Fruit fly (Drosophila melanogaster): ENCODE results near the gene CG12746.
A peak's percentile ranks its signal among the peaks of the same experiment; 100 is the strongest.

Gene CG12746

DNA sequence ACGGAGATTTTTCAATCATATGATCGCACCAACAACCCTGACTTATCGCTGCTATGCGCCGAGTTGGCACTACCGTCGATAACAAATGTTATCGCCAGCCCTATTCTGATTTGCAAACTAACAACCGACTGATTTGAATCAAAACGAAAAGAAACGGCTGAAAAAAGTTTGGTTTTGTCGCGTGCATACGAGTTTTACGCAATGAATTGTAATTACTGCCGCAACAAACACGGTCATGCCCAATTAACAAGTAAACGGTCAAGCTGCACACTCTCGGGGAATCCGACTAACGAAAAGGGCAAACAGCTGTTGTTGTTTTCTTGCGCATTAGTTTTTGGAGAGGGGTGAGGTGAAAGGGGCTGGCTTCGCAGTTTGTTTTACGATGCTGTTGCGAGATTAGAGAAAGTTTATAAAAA is at the start of gene CG12746, which contains the start of gene CG14671 (continued):
- TF ChIP-seq MESR4 (GFP tag; optimal IDR thresholded peaks at IDR 0.05) (peak; percentile 50), Myb (GFP tag; optimal IDR thresholded peaks at IDR 0.05) (peak; percentile 84), Bgb (GFP tag; IDR thresholded peaks at IDR 0.05; ENCODE audit: partially characterized antibody) (peak; percentile 20; the same call in 1 of the 2 replicates), CoRest (tag; optimal IDR thresholded peaks at IDR 0.05) (peak; percentile 13), knrl (GFP tag; IDR thresholded peaks at IDR 0.05; ENCODE audit: partially characterized antibody) (0 out of 3 replicates have a peak, but pooled peaks have one; percentile 9)

DNA sequence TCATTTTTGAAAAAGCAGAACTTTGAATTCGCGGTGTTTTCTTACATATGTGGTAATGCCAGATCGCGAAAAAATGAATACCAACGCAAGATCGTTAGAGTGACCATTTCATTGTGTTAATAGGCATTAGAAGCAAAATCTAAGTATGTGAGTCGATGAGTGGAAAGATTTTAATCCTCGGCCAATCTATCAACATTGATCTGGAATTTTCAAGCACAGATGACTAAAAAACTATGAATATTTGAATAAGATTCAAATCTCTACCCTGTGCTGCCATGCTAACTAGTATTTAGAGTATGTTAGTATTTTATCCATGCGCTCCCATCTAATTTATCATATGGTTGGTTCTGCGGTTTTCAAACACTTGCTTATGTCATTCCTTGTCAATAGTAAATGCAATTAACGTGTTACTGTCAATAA is 48.1 kb upstream of the CG12746 start:
- TF ChIP-seq HLH4C (GFP tag; IDR thresholded peaks at IDR 0.05; ENCODE audit: partially characterized antibody) (no peak), Drgx (GFP tag; IDR thresholded peaks at IDR 0.05) (no peak), CG14014 (GFP tag; IDR thresholded peaks at IDR 0.05) (no peak), Myb (GFP tag; optimal IDR thresholded peaks at IDR 0.05) (peak; percentile 85), Dp (GFP tag; optimal IDR thresholded peaks at IDR 0.05) (peak; percentile 79), gem (tag; optimal IDR thresholded peaks at IDR 0.05) (peak; percentile 2), CG9437 (GFP tag; optimal IDR thresholded peaks at IDR 0.05) (peak; percentile 69), Ets97D (GFP tag; optimal IDR thresholded peaks at IDR 0.05) (peak; percentile 57), Lhr (GFP tag; optimal IDR thresholded peaks at IDR 0.05) (peak; percentile 81), gfzf (GFP tag; optimal IDR thresholded peaks at IDR 0.05) (peak; percentile 85), Sry-δ (GFP tag; optimal IDR thresholded peaks at IDR 0.05) (peak; percentile 34), Hr51 (GFP tag; optimal IDR thresholded peaks at IDR 0.05) (no peak), E2f2 (GFP tag; IDR thresholded peaks at IDR 0.05) (peak; percentile 84), grn (GFP tag; optimal IDR thresholded peaks at IDR 0.05) (peak; percentile 34), crp (GFP tag; optimal IDR thresholded peaks at IDR 0.05) (peak; percentile 32 to 85), CG33213 (GFP tag; optimal IDR thresholded peaks at IDR 0.05) (peak; percentile 7), CG17186 (GFP tag; optimal IDR thresholded peaks at IDR 0.05) (peak; percentile 71), CG1603 (tag; optimal IDR thresholded peaks at IDR 0.05) (peak; percentile 27), CG1602 (GFP tag; optimal IDR thresholded peaks at IDR 0.05) (no peak), CG2116 (GFP tag; optimal IDR thresholded peaks at IDR 0.05) (peak; percentile 45), CkIIα-i1 (GFP tag; IDR thresholded peaks at IDR 0.05) (no peak), pzg (GFP tag; optimal IDR thresholded peaks at IDR 0.05) (peak; percentile 41), ara (GFP tag; IDR thresholded peaks at IDR 0.05) (no peak), CG30020 (tag; optimal IDR thresholded peaks at IDR 0.05) (no peak), TFAM (GFP tag; optimal IDR thresholded peaks at IDR 0.05) (no peak), Abd-B (GFP tag; optimal IDR thresholded peaks at IDR 0.05) (peak; percentile 23), CG4617 (GFP tag; optimal IDR thresholded peaks at IDR 0.05; ENCODE audit: borderline replicate concordance) (peak; percentile 3), BEAF-32 (GFP tag; optimal IDR thresholded peaks at IDR 0.05) (peak; percentile 49), sens (GFP tag) (peak; percentile 72), HHEX (GFP tag; optimal IDR thresholded peaks at IDR 0.05) (no peak), CG9817 (tag; optimal IDR thresholded peaks at IDR 0.05) (no peak), CG3847 (GFP tag; IDR thresholded peaks at IDR 0.05) (peak; percentile 53), nmo (GFP tag; optimal IDR thresholded peaks at IDR 0.05) (peak; percentile 13), ems (GFP tag; optimal IDR thresholded peaks at IDR 0.05) (peak; percentile 12), wor (GFP tag; IDR thresholded peaks at IDR 0.05) (no peak), Sin3A (optimal IDR thresholded peaks at IDR 0.05) (peak; percentile 37), trem (tag; optimal IDR thresholded peaks at IDR 0.05) (peak; percentile 50), CoRest (tag; optimal IDR thresholded peaks at IDR 0.05) (peak; percentile 16), CG14710 (tag; optimal IDR thresholded peaks at IDR 0.05) (peak; percentile 42), CG10267 (tag; optimal IDR thresholded peaks at IDR 0.05) (peak; percentile 48), phol (tag; optimal IDR thresholded peaks at IDR 0.05) (peak; percentile 32), CG9797 (GFP tag; optimal IDR thresholded peaks at IDR 0.05) (peak; percentile 84)

Measured in whole organism, embryonic.